Worm (Caenorhabditis elegans) whole organism, L2 larva: ENCODE results near the gene chil-25.

Experiments
- C34F6.9 ChIP-seq: fragments of 150-350 bp; optimal IDR thresholded peaks from 2 replicates; lab custom pipeline; 2014; ENCODE audit warnings: missing biosample characterization, missing genetic modification characterization
- F13H6.1 ChIP-seq: sonication (generic microtip); optimal IDR thresholded peaks from 2 replicates; lab custom pipeline; 2016; ENCODE audit warnings: missing genetic modification characterization, missing compliant biosample characterization
- R02D3.7 ChIP-seq: fragments of 150-350 bp; optimal IDR thresholded peaks from 2 replicates; lab custom pipeline; 2014; ENCODE audit warnings: missing biosample characterization, missing genetic modification characterization
- Y55F3AM.14 ChIP-seq: fragments of 200-800 bp; sonication (Bioruptor generic); optimal IDR thresholded peaks from 2 replicates; lab custom pipeline; 2018; ENCODE audit warnings: mild to moderate bottlenecking, missing genetic modification characterization, missing compliant biosample characterization
- ZK546.5 ChIP-seq: sonication (generic microtip); optimal IDR thresholded peaks from 2 replicates; lab custom pipeline; 2017; ENCODE audit warnings: missing biosample characterization, missing genetic modification characterization
- alr-1 ChIP-seq: fragments of 150-350 bp; optimal IDR thresholded peaks from 2 replicates; lab custom pipeline; 2014; ENCODE audit warnings: missing biosample characterization, missing genetic modification characterization
- aly-2 ChIP-seq: fragments of 150-350 bp; optimal IDR thresholded peaks from 2 replicates; lab custom pipeline; 2014; ENCODE audit warnings: missing biosample characterization, missing genetic modification characterization
- ama-1 ChIP-seq: fragments of 150-350 bp; optimal IDR thresholded peaks from 2 replicates; lab custom pipeline; 2018; ENCODE audit warnings: inconsistent platforms
- blmp-1 ChIP-seq: sonication (generic microtip); optimal IDR thresholded peaks from 2 replicates; lab custom pipeline; 2017; ENCODE audit warnings: missing genetic modification characterization, mild to moderate bottlenecking, missing compliant biosample characterization, antibody characterized with exemption, moderate library complexity; ENCODE audit not compliant: insufficient read depth
- ceh-16 ChIP-seq: fragments of 150-350 bp; optimal IDR thresholded peaks from 2 replicates; lab custom pipeline; 2014; ENCODE audit warnings: missing biosample characterization, missing genetic modification characterization
- ceh-82 ChIP-seq: fragments of 150-350 bp; optimal IDR thresholded peaks from 2 replicates; lab custom pipeline; 2014; ENCODE audit warnings: missing biosample characterization, missing genetic modification characterization
- crh-2 ChIP-seq: sonication (generic microtip); optimal IDR thresholded peaks from 2 replicates; lab custom pipeline; 2017; ENCODE audit warnings: missing biosample characterization, missing genetic modification characterization
- dmd-4 ChIP-seq: sonication (generic microtip); optimal IDR thresholded peaks from 2 replicates; lab custom pipeline; 2017; ENCODE audit warnings: missing biosample characterization, missing genetic modification characterization
- elt-1 ChIP-seq: fragments of 150-350 bp; optimal IDR thresholded peaks from 2 replicates; lab custom pipeline; 2014; ENCODE audit warnings: missing biosample characterization, missing genetic modification characterization
- elt-3 ChIP-seq: sonication (generic microtip); optimal IDR thresholded peaks from 2 replicates; lab custom pipeline; 2017; ENCODE audit warnings: missing biosample characterization, missing genetic modification characterization
- fos-1 ChIP-seq: fragments of 150-350 bp; optimal IDR thresholded peaks from 2 replicates; lab custom pipeline; 2014; ENCODE audit warnings: missing biosample characterization, missing genetic modification characterization
- gmeb-1 ChIP-seq: fragments of 150-350 bp; optimal IDR thresholded peaks from 2 replicates; lab custom pipeline; 2014; ENCODE audit warnings: missing biosample characterization, missing genetic modification characterization
- lin-11 ChIP-seq: fragments of 150-350 bp; sonication (generic microtip); optimal IDR thresholded peaks from 2 replicates; lab custom pipeline; 2014; ENCODE audit warnings: missing biosample characterization, missing genetic modification characterization, inconsistent platforms, mixed read lengths
- lin-13 ChIP-seq: fragments of 150-350 bp; optimal IDR thresholded peaks from 2 replicates; lab custom pipeline; 2014; ENCODE audit warnings: missing biosample characterization, missing genetic modification reagents, missing genetic modification characterization
- lin-39 ChIP-seq: fragments of 150-350 bp; optimal IDR thresholded peaks from 2 replicates; lab custom pipeline; 2014; ENCODE audit warnings: missing biosample characterization, missing genetic modification reagents, missing genetic modification characterization
- lsy-2 ChIP-seq, 2 experiments: fragments of 150-350 bp in 1 of 2; sonication (generic microtip) in 1 of 2; optimal IDR thresholded peaks; 2 replicates each; lab custom pipeline; 2014 to 2017; ENCODE audit warnings: missing biosample characterization in 2 of 2, missing genetic modification characterization in 2 of 2
- mab-5 ChIP-seq: fragments of 150-350 bp; optimal IDR thresholded peaks from 2 replicates; lab custom pipeline; 2014; ENCODE audit warnings: missing biosample characterization, missing genetic modification characterization
- mbf-1 ChIP-seq: sonication (generic microtip); optimal IDR thresholded peaks from 2 replicates; lab custom pipeline; 2017; ENCODE audit warnings: missing biosample characterization, missing genetic modification characterization
- mdl-1 ChIP-seq, 2 experiments: fragments of 150-350 bp in 1 of 2; sonication (generic microtip) in 1 of 2; optimal IDR thresholded peaks; 2 replicates each; lab custom pipeline; 2017; ENCODE audit warnings: missing biosample characterization in 2 of 2, missing genetic modification characterization in 2 of 2
- nhr-10 ChIP-seq: sonication (generic microtip); optimal IDR thresholded peaks from 2 replicates; lab custom pipeline; 2017; ENCODE audit warnings: missing biosample characterization, missing genetic modification characterization
- nhr-11 ChIP-seq: fragments of 150-350 bp; optimal IDR thresholded peaks from 2 replicates; lab custom pipeline; 2014; ENCODE audit warnings: missing biosample characterization, missing genetic modification characterization
- nhr-12 ChIP-seq: fragments of 150-350 bp; optimal IDR thresholded peaks from 2 replicates; lab custom pipeline; 2014; ENCODE audit warnings: missing biosample characterization, missing genetic modification characterization
- nhr-129 ChIP-seq: fragments of 150-350 bp; optimal IDR thresholded peaks from 2 replicates; lab custom pipeline; 2014; ENCODE audit warnings: missing biosample characterization, missing genetic modification characterization
- nhr-21 ChIP-seq: fragments of 150-350 bp; optimal IDR thresholded peaks from 2 replicates; lab custom pipeline; 2014; ENCODE audit warnings: missing biosample characterization, missing genetic modification characterization
- nhr-23 ChIP-seq: fragments of 150-350 bp; optimal IDR thresholded peaks from 2 replicates; lab custom pipeline; 2014; ENCODE audit warnings: missing biosample characterization, missing genetic modification reagents, missing genetic modification characterization
- nhr-237 ChIP-seq: fragments of 150-350 bp; optimal IDR thresholded peaks from 2 replicates; lab custom pipeline; 2014; ENCODE audit warnings: missing biosample characterization, missing genetic modification characterization
- nhr-25 ChIP-seq: fragments of 150-350 bp; sonication (generic microtip); optimal IDR thresholded peaks from 3 replicates; lab custom pipeline; 2014; ENCODE audit warnings: missing biosample characterization, missing genetic modification characterization
- nhr-6 ChIP-seq: fragments of 150-350 bp; optimal IDR thresholded peaks from 2 replicates; lab custom pipeline; 2014; ENCODE audit warnings: missing biosample characterization, missing genetic modification characterization
- nhr-77 ChIP-seq: fragments of 150-350 bp; optimal IDR thresholded peaks from 2 replicates; lab custom pipeline; 2014; ENCODE audit warnings: missing biosample characterization, missing genetic modification characterization
- peb-1 ChIP-seq: fragments of 150-350 bp; optimal IDR thresholded peaks from 2 replicates; lab custom pipeline; 2014; ENCODE audit warnings: missing biosample characterization, missing genetic modification characterization
- sem-4 ChIP-seq: fragments of 150-350 bp; optimal IDR thresholded peaks from 2 replicates; lab custom pipeline; 2014; ENCODE audit warnings: missing biosample characterization, missing genetic modification reagents, missing genetic modification characterization
- skn-1 ChIP-seq: sonication (generic microtip); optimal IDR thresholded peaks from 2 replicates; lab custom pipeline; 2017; ENCODE audit warnings: missing biosample characterization, missing genetic modification characterization
- sma-9 ChIP-seq, 2 experiments: fragments of 150-350 bp in 1 of 2; sonication (generic microtip) in 1 of 2; optimal IDR thresholded peaks; 2 replicates each; lab custom pipeline; 2014 to 2016; ENCODE audit warnings: missing genetic modification characterization in 2 of 2, mild to moderate bottlenecking in 1 of 2, missing biosample characterization in 1 of 2, missing compliant biosample characterization in 1 of 2, missing genetic modification reagents in 1 of 2, moderate library complexity in 1 of 2
- snpc-4 ChIP-seq: fragments of 150-350 bp; optimal IDR thresholded peaks from 2 replicates; lab custom pipeline; 2014; ENCODE audit warnings: missing biosample characterization, missing genetic modification characterization
- unc-39 ChIP-seq: fragments of 150-350 bp; optimal IDR thresholded peaks from 2 replicates; lab custom pipeline; 2014; ENCODE audit warnings: missing biosample characterization, missing genetic modification characterization
- unc-55 ChIP-seq: fragments of 150-350 bp; sonication (generic microtip); optimal IDR thresholded peaks from 3 replicates; lab custom pipeline; 2014; ENCODE audit warnings: missing biosample characterization, missing genetic modification reagents, missing genetic modification characterization
- unc-62 ChIP-seq: fragments of 150-350 bp; optimal IDR thresholded peaks from 2 replicates; lab custom pipeline; 2014; ENCODE audit warnings: missing biosample characterization, missing genetic modification reagents, missing genetic modification characterization
- zag-1 ChIP-seq: fragments of 150-350 bp; optimal IDR thresholded peaks from 2 replicates; lab custom pipeline; 2014; ENCODE audit warnings: missing biosample characterization, missing genetic modification characterization
- ztf-1 ChIP-seq: fragments of 200-800 bp; sonication (Bioruptor generic); conservative IDR thresholded peaks from 2 replicates; pipeline ENCODE4 v1.3.6; 2022; ENCODE audit warnings: missing genetic modification characterization, missing compliant biosample characterization
- ztf-11 ChIP-seq: sonication (generic microtip); optimal IDR thresholded peaks from 2 replicates; lab custom pipeline; 2017; ENCODE audit warnings: missing biosample characterization, missing genetic modification characterization
- ztf-4 ChIP-seq: fragments of 150-350 bp; optimal IDR thresholded peaks from 2 replicates; lab custom pipeline; 2014; ENCODE audit warnings: missing biosample characterization, missing genetic modification characterization

chil-25 gene

DNA sequence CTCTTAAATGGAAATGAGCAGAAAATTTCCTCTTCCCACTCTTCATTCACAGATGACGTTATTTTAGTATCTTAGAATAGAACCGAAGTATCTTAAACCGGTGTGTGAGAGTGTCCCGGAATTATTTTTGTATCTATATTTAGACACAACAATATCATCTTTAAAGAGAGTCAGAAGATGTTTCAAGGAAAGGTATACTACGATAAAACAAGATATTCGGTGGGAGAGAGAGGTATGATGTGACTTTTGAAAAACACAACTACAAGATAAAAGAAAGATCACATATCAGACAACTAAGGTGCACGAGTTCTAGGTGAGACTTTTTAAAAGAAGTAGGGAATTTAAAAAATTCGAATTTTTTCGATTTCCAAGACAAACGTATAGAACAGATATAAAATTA is 16.3 kb upstream of the chil-25 start:
- TF ChIP-seq nhr-6, result no peak
- no peak for TF ChIP-seq lin-39 (tag; lab: Kevin White, UChicago)
- TF ChIP-seq alr-1 (tag; lab: Kevin White, UChicago), result no peak
- no peak for TF ChIP-seq nhr-10 (tag; lab: Kevin White, UChicago)
- peak in 1 of 2 experiments; percentile 14 for TF ChIP-seq lsy-2 (tag; optimal IDR thresholded peaks at IDR 0.05; lab: Kevin White, UChicago)
- peak; percentile 55 for TF ChIP-seq sma-9 (GFP tag; optimal IDR thresholded peaks at IDR 0.05; lab: Kevin White, UChicago)
- no peak for TF ChIP-seq sma-9 (tag; optimal IDR thresholded peaks at IDR 0.05; lab: Kevin White, UChicago)
- TF ChIP-seq ceh-16 (tag; lab: Kevin White, UChicago), result no peak
- no peak for TF ChIP-seq nhr-12 (tag; lab: Kevin White, UChicago)
- TF ChIP-seq nhr-23 (tag; lab: Kevin White, UChicago), result no peak
- no peak for TF ChIP-seq ztf-11 (tag; lab: Kevin White, UChicago)
- no peak for TF ChIP-seq aly-2
- peak; percentile 8 for TF ChIP-seq nhr-25 (tag; lab: Kevin White, UChicago)
- no peak for TF ChIP-seq zag-1 (tag; lab: Kevin White, UChicago)
- TF ChIP-seq ztf-4 (tag; lab: Kevin White, UChicago), result no peak
- TF ChIP-seq skn-1 (tag; lab: Kevin White, UChicago), result no peak
- TF ChIP-seq, all 48 proteins: peak for 3

DNA sequence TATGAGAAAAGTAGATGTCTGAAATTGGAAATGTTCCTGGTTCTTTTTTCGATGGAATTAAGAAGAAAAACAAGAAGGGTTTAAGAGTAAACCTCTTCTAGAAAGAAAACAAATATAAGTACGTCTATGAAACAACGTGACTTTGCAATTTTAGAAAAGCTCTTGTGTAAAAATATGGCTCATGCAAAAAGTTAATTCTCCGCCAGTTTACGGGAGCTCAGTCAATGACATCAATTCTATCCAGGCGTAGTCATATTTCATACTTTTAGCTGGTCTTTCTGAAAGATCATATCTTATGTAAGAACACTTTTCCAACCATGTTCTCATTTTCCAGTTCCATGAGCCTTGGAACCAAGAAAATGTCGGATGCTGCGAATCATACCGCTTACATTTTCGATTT is 15.7 kb upstream of the chil-25 start:
- TF ChIP-seq ztf-1 (GFP tag; lab: Robert Waterston, UW) (no peak), fos-1 (tag; lab: Kevin White, UChicago) (no peak), nhr-6 (no peak), C34F6.9 (no peak), sma-9 (GFP tag; optimal IDR thresholded peaks at IDR 0.05; lab: Kevin White, UChicago) (no peak), sma-9 (tag; optimal IDR thresholded peaks at IDR 0.05; lab: Kevin White, UChicago) (no peak), ceh-82 (no peak), blmp-1 (tag; lab: Kevin White, UChicago) (no peak)

DNA sequence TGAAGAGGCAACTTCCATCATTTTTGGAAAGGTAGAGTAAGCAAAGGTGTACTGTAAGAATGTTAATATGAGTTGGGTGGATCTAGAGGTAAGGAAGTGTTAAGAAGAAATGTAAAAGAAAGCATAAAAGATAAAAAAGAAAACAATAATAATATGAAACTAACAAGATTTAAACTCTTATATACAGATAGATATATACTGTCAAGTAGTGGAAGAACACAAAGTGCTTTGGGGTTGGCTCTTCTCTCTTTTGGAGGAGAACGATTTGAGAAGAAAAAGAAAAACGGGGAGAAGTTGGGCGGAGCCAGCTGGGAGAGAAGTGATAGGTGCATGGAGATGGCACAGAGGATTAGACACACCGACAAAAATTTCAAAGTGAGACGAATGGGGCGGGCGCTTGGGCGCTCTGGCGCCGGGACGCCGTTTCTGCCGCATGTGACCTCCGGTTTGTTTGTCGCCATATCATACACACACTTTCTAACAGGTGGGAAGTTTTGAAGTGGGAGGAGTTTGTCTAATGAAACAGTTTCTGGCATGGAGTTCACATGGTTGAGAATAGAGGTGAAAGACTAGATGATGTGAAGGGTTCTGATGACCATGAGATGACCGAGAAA is 13.2 kb upstream of the chil-25 start, which contains the start of gene T19H5.4:
Gene T19H5.4 (minus strand): TSS at position 51 of the 614 bp plus-strand sequence.
- TF ChIP-seq sem-4 (no peak), zag-1 (tag; lab: Kevin White, UChicago) (no peak), blmp-1 (tag; lab: Kevin White, UChicago) (peak; percentile 53), lin-39 (tag; lab: Kevin White, UChicago) (no peak), fos-1 (tag; lab: Kevin White, UChicago) (peak; percentile 64), lsy-2 (tag; optimal IDR thresholded peaks at IDR 0.05; lab: Kevin White, UChicago) (peak in 1 of 2 experiments; percentile 30), ceh-16 (tag; lab: Kevin White, UChicago) (no peak), nhr-237 (tag; lab: Kevin White, UChicago) (no peak), elt-1 (tag; lab: Kevin White, UChicago) (no peak), nhr-12 (tag; lab: Kevin White, UChicago) (no peak), sma-9 (GFP tag; optimal IDR thresholded peaks at IDR 0.05; lab: Kevin White, UChicago) (peak; percentile 93), sma-9 (tag; optimal IDR thresholded peaks at IDR 0.05; lab: Kevin White, UChicago) (no peak), elt-3 (tag; lab: Kevin White, UChicago) (no peak), mdl-1 (tag; optimal IDR thresholded peaks at IDR 0.05; lab: Kevin White, UChicago) (peak; percentile 56 to 59), ZK546.5 (no peak), peb-1 (no peak), ztf-1 (GFP tag; lab: Robert Waterston, UW) (no peak), alr-1 (tag; lab: Kevin White, UChicago) (no peak), F13H6.1 (tag; lab: Kevin White, UChicago) (peak; percentile 54), dmd-4 (tag; lab: Kevin White, UChicago) (no peak), nhr-77 (tag; lab: Kevin White, UChicago) (no peak), crh-2 (tag; lab: Kevin White, UChicago) (no peak), ztf-11 (tag; lab: Kevin White, UChicago) (no peak), mbf-1 (tag; lab: Kevin White, UChicago) (no peak), skn-1 (tag; lab: Kevin White, UChicago) (no peak), R02D3.7 (tag; lab: Kevin White, UChicago) (no peak), snpc-4 (tag; lab: Kevin White, UChicago) (no peak), lin-13 (GFP tag; lab: Kevin White, UChicago) (no peak), ceh-82 (no peak), nhr-129 (tag; lab: Kevin White, UChicago) (peak; percentile 18), Y55F3AM.14 (GFP tag; lab: Kevin White, UChicago) (peak; percentile 6), lin-11 (tag; lab: Kevin White, UChicago) (peak; percentile 29), nhr-10 (tag; lab: Kevin White, UChicago) (no peak), ama-1 (lab: Kevin White, UChicago) (no peak), aly-2 (no peak), nhr-23 (tag; lab: Kevin White, UChicago) (no peak), nhr-21 (tag; lab: Kevin White, UChicago) (peak; percentile 64), nhr-25 (tag; lab: Kevin White, UChicago) (peak; percentile 57), unc-62 (no peak), unc-39 (no peak), nhr-6 (no peak), ztf-4 (tag; lab: Kevin White, UChicago) (peak; percentile 24), nhr-11 (no peak), unc-55 (GFP tag; lab: Kevin White, UChicago) (no peak), gmeb-1 (peak; percentile 42), mab-5 (tag; lab: Kevin White, UChicago) (no peak)
